Fruit fly (Drosophila melanogaster) whole organism, embryonic: Measurements from ENCODE around the gene clumsy.

Experiments
- Adf1 ChIP-seq: fragments of 200-800 bp; sonication (Bioruptor generic); IDR thresholded peaks from 2 replicates; pipeline ENCODE4 v1.3.6; 2022; ENCODE audit warnings: missing biosample characterization, missing genetic modification characterization
- Bdp1 ChIP-seq: fragments of 200-800 bp; sonication (Bioruptor generic); optimal IDR thresholded peaks from 3 replicates; lab custom pipeline; 2016; ENCODE audit warnings: missing biosample characterization, missing genetic modification characterization
- CG10274 ChIP-seq: fragments of 200-800 bp; sonication (Bioruptor generic); optimal IDR thresholded peaks from 3 replicates; lab custom pipeline; 2017; ENCODE audit warnings: missing biosample characterization, mild to moderate bottlenecking, missing genetic modification characterization
- CG1233 ChIP-seq: fragments of 200-800 bp; sonication (Bioruptor generic); optimal IDR thresholded peaks from 4 replicates; lab custom pipeline; 2018; ENCODE audit warnings: missing biosample characterization, mild to moderate bottlenecking, missing genetic modification characterization
- CG1602 ChIP-seq: fragments of 200-800 bp; sonication (Bioruptor generic); optimal IDR thresholded peaks from 3 replicates; lab custom pipeline; 2016; ENCODE audit warnings: missing biosample characterization, missing genetic modification characterization
- CG18764 ChIP-seq: fragments of 200-800 bp; sonication (Bioruptor generic); optimal IDR thresholded peaks from 3 replicates; lab custom pipeline; 2016; ENCODE audit warnings: missing biosample characterization, missing genetic modification characterization
- CG2129 ChIP-seq: fragments of 200-800 bp; sonication (Bioruptor generic); IDR thresholded peaks from 2 replicates; pipeline ENCODE4 v1.3.6; 2022; ENCODE audit warnings: missing biosample characterization, missing genetic modification characterization; ENCODE audit not compliant: partially characterized antibody
- CG2199 ChIP-seq: fragments of 200-800 bp; sonication (Bioruptor generic); IDR thresholded peaks from 3 replicates; pipeline ENCODE4 v1.3.6; 2022; ENCODE audit warnings: missing biosample characterization, missing genetic modification characterization
- CG30431 ChIP-seq: fragments of 200-800 bp; sonication (Bioruptor generic); optimal IDR thresholded peaks from 2 replicates; lab custom pipeline; 2017; ENCODE audit warnings: missing biosample characterization, missing genetic modification characterization
- CG3065 ChIP-seq: fragments of 200-800 bp; sonication (Bioruptor generic); optimal IDR thresholded peaks from 2 replicates; lab custom pipeline; 2016; ENCODE audit warnings: missing biosample characterization, missing genetic modification characterization
- CG32772 ChIP-seq: fragments of 200-800 bp; sonication (Bioruptor generic); IDR thresholded peaks from 2 replicates; pipeline ENCODE4 v1.3.6; 2022; ENCODE audit warnings: missing biosample characterization, missing genetic modification characterization
- CG3847 ChIP-seq: fragments of 200-800 bp; sonication (Bioruptor generic); IDR thresholded peaks from 2 replicates; pipeline ENCODE4 v1.3.6; 2022; ENCODE audit warnings: missing biosample characterization, missing genetic modification characterization
- CG4360 ChIP-seq: fragments of 200-800 bp; sonication (Bioruptor generic); IDR thresholded peaks from 2 replicates; pipeline ENCODE4 v1.3.6; 2022; ENCODE audit warnings: missing biosample characterization, missing genetic modification characterization
- CG6254 ChIP-seq: fragments of 200-800 bp; sonication (Bioruptor generic); optimal IDR thresholded peaks from 3 replicates; lab custom pipeline; 2017; ENCODE audit warnings: mild to moderate bottlenecking, missing biosample characterization, missing genetic modification reagents, missing genetic modification characterization
- CG7271 ChIP-seq: fragments of 200-800 bp; sonication (Bioruptor generic); optimal IDR thresholded peaks from 2 replicates; lab custom pipeline; 2018; ENCODE audit warnings: missing biosample characterization, mild to moderate bottlenecking, missing genetic modification characterization, moderate library complexity
- CG7745 ChIP-seq: fragments of 200-800 bp; sonication (Bioruptor generic); optimal IDR thresholded peaks from 2 replicates; lab custom pipeline; 2018; ENCODE audit warnings: missing biosample characterization, mild to moderate bottlenecking, missing genetic modification characterization, moderate library complexity
- CG8924 ChIP-seq: fragments of 200-800 bp; optimal IDR thresholded peaks from 3 replicates; lab custom pipeline; 2019; ENCODE audit warnings: missing biosample characterization, mild to moderate bottlenecking, missing genetic modification characterization, moderate library complexity
- CG9797 ChIP-seq: fragments of 200-800 bp; sonication (Bioruptor generic); optimal IDR thresholded peaks from 3 replicates; lab custom pipeline; 2018; ENCODE audit warnings: missing biosample characterization, mild to moderate bottlenecking, missing genetic modification characterization
- CHES-1-like ChIP-seq: fragments of 200-800 bp; sonication (Bioruptor generic); optimal IDR thresholded peaks from 2 replicates; lab custom pipeline; 2016; ENCODE audit warnings: missing biosample characterization, missing genetic modification characterization
- D19B ChIP-seq: fragments of 200-800 bp; sonication (Bioruptor generic); optimal IDR thresholded peaks from 2 replicates; lab custom pipeline; 2017; ENCODE audit warnings: missing biosample characterization, mild to moderate bottlenecking, missing genetic modification characterization
- Drgx ChIP-seq: fragments of 200-800 bp; sonication (Bioruptor generic); IDR thresholded peaks from 2 replicates; pipeline ENCODE4 v1.3.6; 2022; ENCODE audit warnings: missing biosample characterization, missing genetic modification characterization
- HLH4C ChIP-seq: fragments of 200-800 bp; sonication (Bioruptor generic); IDR thresholded peaks from 3 replicates; pipeline ENCODE4 v1.3.6; 2022; ENCODE audit warnings: missing biosample characterization, missing genetic modification characterization; ENCODE audit not compliant: partially characterized antibody
- Hr78 ChIP-seq, 2 experiments: fragments of 200-800 bp in 1 of 2; fragments of >200 bp in 1 of 2; sonication (Bioruptor generic) in 1 of 2; optimal IDR thresholded peaks; 2 replicates each; lab custom pipeline; 2017 to 2019; ENCODE audit warnings: missing biosample characterization in 2 of 2, missing genetic modification characterization in 2 of 2, mild to moderate bottlenecking in 1 of 2, moderate library complexity in 1 of 2
- Jarid2 ChIP-seq: fragments of 200-800 bp; sonication (Bioruptor generic); optimal IDR thresholded peaks from 3 replicates; lab custom pipeline; 2017; ENCODE audit warnings: mild to moderate bottlenecking, missing biosample characterization, missing genetic modification reagents, missing genetic modification characterization
- Nf-YA ChIP-seq: fragments of 200-800 bp; sonication (Bioruptor generic); IDR thresholded peaks from 2 replicates; pipeline ENCODE4 v1.3.6; 2022; ENCODE audit warnings: missing biosample characterization, missing genetic modification characterization
- Nf-YB ChIP-seq: fragments of 200-800 bp; sonication (Bioruptor generic); optimal IDR thresholded peaks from 3 replicates; lab custom pipeline; 2019; ENCODE audit warnings: missing biosample characterization, mild to moderate bottlenecking, missing genetic modification characterization, moderate library complexity
- Opbp ChIP-seq: fragments of 200-800 bp; sonication (Bioruptor generic); IDR thresholded peaks from 3 replicates; pipeline ENCODE4 v1.3.6; 2022; ENCODE audit warnings: missing biosample characterization, missing genetic modification characterization; ENCODE audit not compliant: partially characterized antibody
- Sox100B ChIP-seq: fragments of 200-800 bp; sonication (Bioruptor generic); optimal IDR thresholded peaks from 3 replicates; lab custom pipeline; 2018; ENCODE audit warnings: missing biosample characterization, mild to moderate bottlenecking, missing genetic modification characterization
- Sox102F ChIP-seq: fragments of 200-800 bp; sonication (Bioruptor generic); optimal IDR thresholded peaks from 2 replicates; lab custom pipeline; 2018; ENCODE audit warnings: missing biosample characterization, mild to moderate bottlenecking, missing genetic modification characterization, moderate library complexity
- Tbp ChIP-seq: fragments of >200 bp; optimal IDR thresholded peaks from 2 replicates; lab custom pipeline; 2018; ENCODE audit warnings: missing biosample characterization, missing genetic modification characterization
- ab ChIP-seq: fragments of 200-800 bp; sonication (Bioruptor generic); optimal IDR thresholded peaks from 2 replicates; lab custom pipeline; 2016; ENCODE audit warnings: missing biosample characterization, missing genetic modification characterization
- abd-A ChIP-seq: fragments of 200-800 bp; sonication (Bioruptor generic); optimal IDR thresholded peaks from 3 replicates; lab custom pipeline; 2019; ENCODE audit warnings: missing biosample characterization, mild to moderate bottlenecking, missing genetic modification characterization, moderate library complexity
- aop ChIP-seq: fragments of 200-800 bp; sonication (Bioruptor generic); IDR thresholded peaks from 2 replicates; pipeline ENCODE4 v1.3.6; 2022; ENCODE audit warnings: missing biosample characterization, missing genetic modification characterization
- ara ChIP-seq: fragments of 200-800 bp; sonication (Bioruptor generic); IDR thresholded peaks from 2 replicates; pipeline ENCODE4 v1.3.6; 2022; ENCODE audit warnings: missing biosample characterization, missing genetic modification characterization
- crp ChIP-seq, 2 experiments: fragments of 200-800 bp; sonication (Bioruptor generic); optimal IDR thresholded peaks; 2 replicates in 1 of 2; 3 replicates in 1 of 2; lab custom pipeline; 2017; ENCODE audit warnings: missing biosample characterization in 2 of 2, missing genetic modification characterization in 2 of 2, mild to moderate bottlenecking in 1 of 2, moderate library complexity in 1 of 2
- dan ChIP-seq: fragments of 200-800 bp; sonication (Bioruptor generic); IDR thresholded peaks from 2 replicates; pipeline ENCODE4 v1.3.6; 2022; ENCODE audit warnings: missing biosample characterization, missing genetic modification characterization
- dm ChIP-seq: fragments of 200-800 bp; sonication (Bioruptor generic); optimal IDR thresholded peaks from 3 replicates; lab custom pipeline; 2016; ENCODE audit warnings: missing biosample characterization, missing genetic modification characterization
- dpn ChIP-seq, 2 experiments: fragments of 200-800 bp; sonication (Bioruptor generic); optimal IDR thresholded peaks; 3 replicates each; lab custom pipeline; 2016; ENCODE audit warnings: missing biosample characterization in 2 of 2, missing genetic modification characterization in 2 of 2
- gce ChIP-seq: fragments of 200-800 bp; sonication (Bioruptor generic); IDR thresholded peaks from 3 replicates; pipeline ENCODE4 v1.3.6; 2022; ENCODE audit warnings: missing biosample characterization, missing genetic modification characterization
- gcm ChIP-seq: fragments of 200-800 bp; sonication (Bioruptor generic); optimal IDR thresholded peaks from 2 replicates; lab custom pipeline; 2019; ENCODE audit warnings: missing biosample characterization, mild to moderate bottlenecking, missing genetic modification characterization, moderate library complexity
- gsb ChIP-seq: fragments of 200-800 bp; sonication (Bioruptor generic); IDR thresholded peaks from 2 replicates; pipeline ENCODE4 v1.3.6; 2022; ENCODE audit warnings: missing biosample characterization, missing genetic modification characterization
- ham ChIP-seq: fragments of 200-800 bp; sonication (Bioruptor generic); IDR thresholded peaks from 2 replicates; pipeline ENCODE4 v1.3.6; 2022; ENCODE audit warnings: missing biosample characterization, missing genetic modification characterization
- insv ChIP-seq, 2 experiments: fragments of 200-800 bp; sonication (Bioruptor generic); optimal IDR thresholded peaks; 3 replicates each; lab custom pipeline; 2016 to 2018; ENCODE audit warnings: missing biosample characterization in 2 of 2, missing genetic modification characterization in 2 of 2
- klu ChIP-seq: fragments of 200-800 bp; sonication (Bioruptor generic); IDR thresholded peaks from 2 replicates; pipeline ENCODE4 v1.3.6; 2022; ENCODE audit warnings: missing biosample characterization, missing genetic modification characterization
- lmd ChIP-seq: fragments of 200-800 bp; sonication (Bioruptor generic); IDR thresholded peaks from 2 replicates; pipeline ENCODE4 v1.3.6; 2022; ENCODE audit warnings: missing biosample characterization, missing genetic modification characterization
- onecut ChIP-seq: fragments of 200-800 bp; sonication (Bioruptor generic); IDR thresholded peaks from 2 replicates; pipeline ENCODE4 v1.3.6; 2022; ENCODE audit warnings: missing biosample characterization, missing genetic modification characterization
- rib ChIP-seq: fragments of 200-800 bp; sonication (Bioruptor generic); IDR thresholded peaks from 2 replicates; pipeline ENCODE4 v1.3.6; 2022; ENCODE audit warnings: missing biosample characterization, missing genetic modification characterization
- salm ChIP-seq: fragments of 200-800 bp; sonication (Bioruptor generic); optimal IDR thresholded peaks from 2 replicates; lab custom pipeline; 2018; ENCODE audit warnings: missing biosample characterization, mild to moderate bottlenecking, missing genetic modification characterization
- sqz ChIP-seq: fragments of 200-800 bp; sonication (Bioruptor generic); optimal IDR thresholded peaks from 3 replicates; lab custom pipeline; 2018; ENCODE audit warnings: missing biosample characterization, mild to moderate bottlenecking, missing genetic modification characterization
- stc ChIP-seq: fragments of 200-800 bp; sonication (Bioruptor generic); IDR thresholded peaks from 2 replicates; pipeline ENCODE4 v1.3.6; 2022; ENCODE audit warnings: missing biosample characterization, missing genetic modification characterization
- tin ChIP-seq: fragments of 200-800 bp; sonication (Bioruptor generic); optimal IDR thresholded peaks from 3 replicates; lab custom pipeline; 2016; ENCODE audit warnings: missing biosample characterization, missing genetic modification characterization
- twi ChIP-seq: fragments of 200-800 bp; optimal IDR thresholded peaks from 2 replicates; lab custom pipeline; 2019; ENCODE audit warnings: missing biosample characterization, mild to moderate bottlenecking, missing genetic modification characterization, moderate library complexity

Gene clumsy

DNA sequence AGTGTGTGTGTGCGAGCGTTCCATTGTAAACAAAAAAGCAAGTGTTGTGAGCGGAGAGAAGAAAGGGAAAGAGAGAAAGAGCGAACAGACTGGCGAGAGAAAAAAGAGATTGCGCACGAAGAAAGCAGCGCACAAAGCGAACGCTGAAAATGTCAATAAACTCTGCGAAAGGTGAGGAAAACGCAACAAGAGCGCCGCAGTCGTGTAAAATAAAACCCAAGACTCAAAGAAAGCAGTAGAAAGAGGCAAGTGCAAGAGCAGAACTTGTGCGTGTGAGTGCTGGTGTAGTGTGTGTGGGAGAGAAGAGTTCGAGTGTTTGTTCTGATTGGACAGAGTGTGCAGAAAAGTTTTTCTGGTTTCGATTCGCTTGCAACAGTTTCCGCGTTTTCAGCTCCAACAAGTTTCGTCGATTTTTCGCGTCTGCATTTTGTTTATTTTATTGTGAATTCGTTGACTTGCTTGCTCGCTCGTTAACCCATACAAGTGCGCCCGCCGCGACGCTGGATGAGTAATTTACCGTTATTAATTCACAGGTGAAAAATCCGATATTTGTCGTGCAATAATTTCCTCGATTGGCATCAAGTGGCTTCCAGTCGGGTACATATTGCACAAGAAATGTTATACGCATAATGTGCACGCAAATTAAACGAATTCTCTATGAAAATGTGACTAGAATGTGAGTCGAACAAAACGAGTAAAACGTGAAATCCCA lies 31.6 kb downstream of the clumsy start (continued):
- no peak for TF ChIP-seq CG32772 (GFP tag; lab: Robert Waterston, UW)
- no peak for TF ChIP-seq CG3065
- no peak for TF ChIP-seq CG7271 (tag; lab: Kevin White, UChicago)
- TF ChIP-seq aop (GFP tag; lab: Robert Waterston, UW): no peak
- TF ChIP-seq Nf-YB (GFP tag; lab: Kevin White, UChicago): peak; percentile 85
- TF ChIP-seq CG30431 (GFP tag; lab: Kevin White, UChicago): no peak
- no peak for TF ChIP-seq CG6254 (GFP tag; lab: Kevin White, UChicago)
- no peak for TF ChIP-seq CG4360 (GFP tag; lab: Robert Waterston, UW)
- TF ChIP-seq CG10274 (GFP tag; lab: Kevin White, UChicago): no peak
- TF ChIP-seq crp (GFP tag; optimal IDR thresholded peaks at IDR 0.05; lab: Kevin White, UChicago): no peak
- TF ChIP-seq CG1602 (GFP tag; lab: Kevin White, UChicago): no peak
- TF ChIP-seq Tbp (GFP tag; lab: Kevin White, UChicago): no peak
- no peak for TF ChIP-seq CG8924 (tag; lab: Kevin White, UChicago)
- peak; percentile 46 for TF ChIP-seq sqz
- no peak for TF ChIP-seq Drgx (GFP tag; lab: Robert Waterston, UW)
- no peak for TF ChIP-seq Bdp1 (GFP tag; lab: Kevin White, UChicago)
- TF ChIP-seq Sox100B: no peak
- no peak for TF ChIP-seq salm
- no peak for TF ChIP-seq Sox102F (GFP tag; lab: Kevin White, UChicago)
- TF ChIP-seq CHES-1-like (GFP tag; lab: Kevin White, UChicago): peak; percentile 10
- TF ChIP-seq insv (GFP tag; optimal IDR thresholded peaks at IDR 0.05; lab: Kevin White, UChicago): peak; percentile 8 to 93
- no peak for TF ChIP-seq Nf-YA (GFP tag; lab: Robert Waterston, UW)
- no peak for TF ChIP-seq D19B (GFP tag; lab: Kevin White, UChicago)
- no peak for TF ChIP-seq gce
- no peak for TF ChIP-seq dan (GFP tag; lab: Robert Waterston, UW)
- TF ChIP-seq CG3847 (GFP tag; lab: Robert Waterston, UW): no peak
- no peak for TF ChIP-seq ham
- no peak for TF ChIP-seq ara (GFP tag; lab: Robert Waterston, UW)
- no peak for TF ChIP-seq Adf1 (GFP tag; lab: Robert Waterston, UW)
- TF ChIP-seq CG2199 (GFP tag; lab: Robert Waterston, UW): no peak
- no peak for TF ChIP-seq gcm (GFP tag; lab: Kevin White, UChicago)
- peak; percentile 26 for TF ChIP-seq Jarid2
- no peak for TF ChIP-seq ab (GFP tag; lab: Kevin White, UChicago)
- TF ChIP-seq klu: no peak
- TF ChIP-seq stc (GFP tag; lab: Robert Waterston, UW): no peak
- peak; percentile 3 for TF ChIP-seq CG7745
- no peak for TF ChIP-seq CG18764 (GFP tag; lab: Kevin White, UChicago)

DNA sequence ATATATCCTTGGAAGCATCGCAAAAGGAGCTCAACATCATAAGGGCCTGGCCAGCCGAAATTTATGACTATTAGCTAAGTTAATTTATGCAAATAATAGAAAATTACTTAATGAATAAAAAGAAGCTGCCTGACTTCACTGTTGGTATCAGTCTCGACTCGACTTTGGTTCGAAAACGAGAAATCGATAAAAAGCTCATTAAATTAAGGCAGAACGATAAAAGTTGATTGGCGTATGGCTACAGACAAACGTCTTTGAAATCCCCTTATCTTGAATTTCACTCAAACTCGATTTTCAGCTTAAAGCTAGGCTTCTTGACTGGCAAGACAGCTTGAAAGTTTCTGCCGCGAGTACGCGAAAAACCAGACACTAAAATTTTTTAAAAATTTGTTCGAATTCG lies 36.1 kb downstream of the clumsy start:
- TF ChIP-seq CG9797 (GFP tag; lab: Kevin White, UChicago) (no peak), CG2129 (GFP tag; lab: Robert Waterston, UW) (no peak), twi (tag; lab: Kevin White, UChicago) (no peak), onecut (GFP tag; lab: Robert Waterston, UW) (peak; percentile 59), tin (no peak), rib (GFP tag; lab: Robert Waterston, UW) (no peak), Opbp (GFP tag; lab: Robert Waterston, UW) (no peak), HLH4C (GFP tag; lab: Robert Waterston, UW) (no peak), dm (GFP tag; lab: Kevin White, UChicago) (no peak), abd-A (tag; lab: Kevin White, UChicago) (peak; percentile 58), Hr78 (GFP tag; optimal IDR thresholded peaks at IDR 0.05; lab: Kevin White, UChicago) (no peak), dpn (GFP tag; optimal IDR thresholded peaks at IDR 0.05; lab: Kevin White, UChicago) (no peak), CG1233 (GFP tag; lab: Kevin White, UChicago) (no peak), gsb (GFP tag; lab: Robert Waterston, UW) (no peak), lmd (GFP tag; lab: Robert Waterston, UW) (no peak)
